Fruit fly (Drosophila melanogaster) whole organism, embryonic: ENCODE data around the gene Pde9.

Experiments
- Bteb2 ChIP-seq: fragments of 200-800 bp; sonication (Bioruptor generic); optimal IDR thresholded peaks from 2 replicates; lab custom pipeline; 2016; ENCODE audit warnings: missing biosample characterization, missing genetic modification characterization
- CG10209 ChIP-seq: fragments of 200-800 bp; sonication (Bioruptor generic); optimal IDR thresholded peaks from 3 replicates; lab custom pipeline; 2017; ENCODE audit warnings: missing biosample characterization, mild to moderate bottlenecking, missing genetic modification characterization, missing genetic modification reagents
- CG18599 ChIP-seq: fragments of 200-800 bp; sonication (Bioruptor generic); optimal IDR thresholded peaks from 3 replicates; lab custom pipeline; 2017; ENCODE audit warnings: missing biosample characterization, missing genetic modification characterization, mild to moderate bottlenecking, moderate library complexity, missing genetic modification reagents
- CG4404 ChIP-seq: fragments of 200-800 bp; sonication (Bioruptor generic); IDR thresholded peaks from 2 replicates; pipeline ENCODE4 v1.3.6; 2022; ENCODE audit warnings: missing biosample characterization, missing genetic modification characterization
- Elba2 ChIP-seq: fragments of 200-800 bp; sonication (Bioruptor generic); optimal IDR thresholded peaks from 3 replicates; lab custom pipeline; 2016; ENCODE audit warnings: missing biosample characterization, missing genetic modification characterization
- kay ChIP-seq: fragments of 200-800 bp; sonication (Bioruptor generic); optimal IDR thresholded peaks from 2 replicates; lab custom pipeline; 2016; ENCODE audit warnings: missing biosample characterization, missing genetic modification characterization
- tap ChIP-seq: fragments of 200-800 bp; optimal IDR thresholded peaks from 3 replicates; lab custom pipeline; 2019; ENCODE audit warnings: missing biosample characterization, mild to moderate bottlenecking, missing genetic modification characterization, moderate library complexity

- no peak for TF ChIP-seq tap (tag; lab: Kevin White, UChicago)
- TF ChIP-seq kay (GFP tag; lab: Kevin White, UChicago): no peak
- no peak for TF ChIP-seq Elba2
- no peak for TF ChIP-seq Bteb2 (GFP tag; lab: Kevin White, UChicago)
- TF ChIP-seq CG10209: no peak
- TF ChIP-seq CG18599 (GFP tag; lab: Kevin White, UChicago): peak; percentile 38
- TF ChIP-seq CG4404: no peak
These were observed 1.9 kb downstream of the Pde9 start for dm6 chrX:12895114-12895723.
